Worm (Caenorhabditis elegans) whole organism, L4 larva: Measurements from ENCODE around the gene F08F3.4.

Experiments used
- ceh-82 ChIP-seq: sonication (generic microtip); optimal IDR thresholded peaks from 2 replicates; lab custom pipeline; 2017; ENCODE audit warnings: missing biosample characterization, missing genetic modification characterization
- lin-13 ChIP-seq: fragments of 150-350 bp; optimal IDR thresholded peaks from 2 replicates; lab custom pipeline; 2014; ENCODE audit warnings: missing biosample characterization, missing genetic modification reagents, missing genetic modification characterization
- mep-1 ChIP-seq: fragments of 150-350 bp; sonication (generic microtip); optimal IDR thresholded peaks from 3 replicates; lab custom pipeline; 2014; ENCODE audit warnings: missing biosample characterization, missing genetic modification characterization
- nhr-11 ChIP-seq: fragments of 150-350 bp; optimal IDR thresholded peaks from 2 replicates; lab custom pipeline; 2014; ENCODE audit warnings: missing biosample characterization, missing genetic modification characterization
- nhr-237 ChIP-seq: sonication (generic microtip); optimal IDR thresholded peaks from 2 replicates; lab custom pipeline; 2017; ENCODE audit warnings: missing biosample characterization, missing genetic modification characterization
- nhr-28 ChIP-seq: fragments of 150-350 bp; optimal IDR thresholded peaks from 2 replicates; lab custom pipeline; 2014; ENCODE audit warnings: missing biosample characterization, missing genetic modification characterization

ce11 chrV:5442366-5442765 is 31.6 kb downstream of the F08F3.4 start:
- TF ChIP-seq nhr-237 (no peak), ceh-82 (no peak), nhr-11 (tag; lab: Kevin White, UChicago) (no peak), mep-1 (tag; lab: Kevin White, UChicago) (no peak), lin-13 (GFP tag; lab: Kevin White, UChicago) (no peak), nhr-28 (tag; lab: Kevin White, UChicago) (no peak)
